Worm (Caenorhabditis elegans) whole organism, L1 larva: ENCODE data around the gene lin-3.

Experiments
- C04F5.9 ChIP-seq: sonication (generic microtip); optimal IDR thresholded peaks from 2 replicates; lab custom pipeline; 2016; ENCODE audit warnings: missing genetic modification characterization, missing compliant biosample characterization
- C16A3.4 ChIP-seq: fragments of 150-350 bp; optimal IDR thresholded peaks from 2 replicates; lab custom pipeline; 2014; ENCODE audit warnings: missing biosample characterization, missing genetic modification characterization
- F16B12.6 ChIP-seq: fragments of 150-350 bp; optimal IDR thresholded peaks from 2 replicates; lab custom pipeline; 2014; ENCODE audit warnings: missing biosample characterization, missing genetic modification characterization
- Y116A8C.19 ChIP-seq: sonication (generic microtip); optimal IDR thresholded peaks from 2 replicates; lab custom pipeline; 2016; ENCODE audit warnings: missing compliant biosample characterization, missing genetic modification characterization, borderline replicate concordance
- aha-1 ChIP-seq: fragments of 150-350 bp; optimal IDR thresholded peaks from 2 replicates; lab custom pipeline; 2014; ENCODE audit warnings: missing biosample characterization, missing genetic modification characterization
- alr-1 ChIP-seq: fragments of 200-800 bp; sonication (Bioruptor generic); optimal IDR thresholded peaks from 2 replicates; lab custom pipeline; 2018; ENCODE audit warnings: borderline replicate concordance, mild to moderate bottlenecking, missing genetic modification characterization, missing compliant biosample characterization
- aly-2 ChIP-seq: fragments of 150-350 bp; optimal IDR thresholded peaks from 2 replicates; lab custom pipeline; 2014; ENCODE audit warnings: missing biosample characterization, missing genetic modification characterization
- ama-1 ChIP-seq: fragments of 150-350 bp; optimal IDR thresholded peaks from 2 replicates; lab custom pipeline; 2014
- blmp-1 ChIP-seq: fragments of 150-350 bp; optimal IDR thresholded peaks from 2 replicates; lab custom pipeline; 2014; ENCODE audit warnings: missing biosample characterization, missing genetic modification characterization
- ceh-63 ChIP-seq: fragments of 200-800 bp; sonication (Bioruptor generic); optimal IDR thresholded peaks from 2 replicates; lab custom pipeline; 2018; ENCODE audit warnings: mild to moderate bottlenecking, missing genetic modification characterization, missing compliant biosample characterization
- ceh-8 ChIP-seq: fragments of 200-800 bp; sonication (Bioruptor generic); optimal IDR thresholded peaks from 2 replicates; lab custom pipeline; 2018; ENCODE audit warnings: mild to moderate bottlenecking, missing genetic modification characterization, moderate library complexity, missing compliant biosample characterization
- ceh-82 ChIP-seq, 3 experiments: fragments of 150-350 bp in 1 of 3; sonication (generic microtip) in 2 of 3; optimal IDR thresholded peaks; 2 replicates each; lab custom pipeline; 2014 to 2017; ENCODE audit warnings: missing biosample characterization in 3 of 3, missing genetic modification characterization in 3 of 3
- ces-1 ChIP-seq: fragments of 150-350 bp; optimal IDR thresholded peaks from 2 replicates; lab custom pipeline; 2014; ENCODE audit warnings: missing biosample characterization, missing genetic modification reagents, missing genetic modification characterization
- dpl-1 ChIP-seq, 3 experiments: fragments of 150-350 bp in 2 of 3; sonication (generic microtip) in 1 of 3; optimal IDR thresholded peaks; 2 replicates each; lab custom pipeline; 2014 to 2017; ENCODE audit warnings: missing biosample characterization in 3 of 3, missing genetic modification characterization in 3 of 3, missing genetic modification reagents in 3 of 3
- dsc-1 ChIP-seq: sonication (generic microtip); optimal IDR thresholded peaks from 2 replicates; lab custom pipeline; 2016; ENCODE audit warnings: mild to moderate bottlenecking, missing genetic modification characterization, missing compliant biosample characterization
- efl-1 ChIP-seq, 4 experiments: fragments of 150-350 bp; optimal IDR thresholded peaks in 3 of 4; peaks in 1 of 4; 1 replicate in 1 of 4; 2 replicates in 3 of 4; lab custom pipeline; 2014; ENCODE audit warnings: missing biosample characterization in 2 of 4, missing genetic modification characterization in 2 of 4, missing genetic modification reagents in 2 of 4
- egl-13 ChIP-seq: sonication (generic microtip); optimal IDR thresholded peaks from 2 replicates; lab custom pipeline; 2016; ENCODE audit warnings: missing genotype, missing genetic modification reagents, missing genetic modification characterization, missing compliant biosample characterization
- egl-27 ChIP-seq, 2 experiments: fragments of 150-350 bp in 1 of 2; sonication (generic microtip); optimal IDR thresholded peaks; 3 replicates each; lab custom pipeline; 2017 to 2018; ENCODE audit warnings: missing biosample characterization in 2 of 2, missing genetic modification characterization in 2 of 2, missing genetic modification reagents in 2 of 2
- elt-2 ChIP-seq: sonication (generic microtip); optimal IDR thresholded peaks from 2 replicates; lab custom pipeline; 2016; ENCODE audit warnings: missing genetic modification characterization, mild to moderate bottlenecking, inconsistent platforms, missing compliant biosample characterization, missing genetic modification reagents
- elt-3 ChIP-seq, 6 experiments: fragments of 150-350 bp in 1 of 6; sonication (generic microtip); optimal IDR thresholded peaks; 2 replicates each; lab custom pipeline; 2017 to 2018; ENCODE audit warnings: missing biosample characterization in 6 of 6, missing genetic modification characterization in 6 of 6, inconsistent platforms in 1 of 6
- fkh-10 ChIP-seq: sonication (generic microtip); optimal IDR thresholded peaks from 2 replicates; lab custom pipeline; 2017; ENCODE audit warnings: missing biosample characterization, missing genetic modification reagents, missing genetic modification characterization
- isw-1 ChIP-seq: fragments of 200-800 bp; sonication (Bioruptor generic); IDR thresholded peaks from 2 replicates; pipeline ENCODE4 v1.3.6; 2022; ENCODE audit warnings: missing genetic modification characterization, missing compliant biosample characterization
- jun-1 ChIP-seq: fragments of 150-350 bp; optimal IDR thresholded peaks from 2 replicates; lab custom pipeline; 2014; ENCODE audit warnings: missing biosample characterization, missing genetic modification reagents, missing genetic modification characterization
- lin-13 ChIP-seq: fragments of 150-350 bp; optimal IDR thresholded peaks from 2 replicates; lab custom pipeline; 2014; ENCODE audit warnings: missing biosample characterization, missing genetic modification reagents, missing genetic modification characterization
- lin-15B ChIP-seq: fragments of 150-350 bp; sonication (generic microtip); optimal IDR thresholded peaks from 3 replicates; lab custom pipeline; 2014; ENCODE audit warnings: missing biosample characterization, missing genetic modification characterization
- lin-35 ChIP-seq, 2 experiments: fragments of 150-350 bp; optimal IDR thresholded peaks; 2 replicates each; lab custom pipeline; 2014; ENCODE audit warnings: missing biosample characterization in 2 of 2, missing genetic modification characterization in 2 of 2, missing genetic modification reagents in 2 of 2
- lin-39 ChIP-seq: fragments of 150-350 bp; optimal IDR thresholded peaks from 2 replicates; lab custom pipeline; 2014; ENCODE audit warnings: missing biosample characterization, missing genetic modification reagents, missing genetic modification characterization
- lsy-2 ChIP-seq, 2 experiments: fragments of 150-350 bp; optimal IDR thresholded peaks; 2 replicates each; lab custom pipeline; 2014; ENCODE audit warnings: missing biosample characterization in 2 of 2, missing genetic modification characterization in 2 of 2
- mab-9 ChIP-seq: fragments of 200-800 bp; sonication (Bioruptor generic); IDR thresholded peaks from 2 replicates; pipeline ENCODE4 v1.3.6; 2022; ENCODE audit warnings: missing genetic modification reagents, missing genetic modification characterization, missing compliant biosample characterization
- mdl-1 ChIP-seq, 2 experiments: fragments of 150-350 bp; optimal IDR thresholded peaks; 2 replicates each; lab custom pipeline; 2014 to 2017; ENCODE audit warnings: missing biosample characterization in 2 of 2, missing genetic modification characterization in 2 of 2, inconsistent platforms in 1 of 2
- nhr-12 ChIP-seq: sonication (generic microtip); optimal IDR thresholded peaks from 2 replicates; lab custom pipeline; 2017; ENCODE audit warnings: missing biosample characterization, missing genetic modification characterization
- nhr-19 ChIP-seq: fragments of 200-800 bp; sonication (Bioruptor generic); conservative IDR thresholded peaks from 2 replicates; pipeline ENCODE4 v1.3.6; 2022; ENCODE audit warnings: missing genetic modification characterization, missing compliant biosample characterization
- nhr-20 ChIP-seq: sonication (generic microtip); optimal IDR thresholded peaks from 2 replicates; lab custom pipeline; 2016; ENCODE audit warnings: mild to moderate bottlenecking, missing genetic modification characterization, missing compliant biosample characterization
- nhr-237 ChIP-seq: fragments of 150-350 bp; optimal IDR thresholded peaks from 2 replicates; lab custom pipeline; 2014; ENCODE audit warnings: missing biosample characterization, missing genetic modification characterization
- nhr-28 ChIP-seq: fragments of 150-350 bp; optimal IDR thresholded peaks from 2 replicates; lab custom pipeline; 2014; ENCODE audit warnings: missing biosample characterization, missing genetic modification characterization
- nhr-71 ChIP-seq: sonication (generic microtip); optimal IDR thresholded peaks from 2 replicates; lab custom pipeline; 2016; ENCODE audit warnings: mild to moderate bottlenecking, missing genetic modification characterization, moderate library complexity, missing compliant biosample characterization
- nhr-76 ChIP-seq: sonication (generic microtip); optimal IDR thresholded peaks from 2 replicates; lab custom pipeline; 2017; ENCODE audit warnings: missing biosample characterization, missing genetic modification characterization
- nhr-77 ChIP-seq: fragments of 150-350 bp; optimal IDR thresholded peaks from 2 replicates; lab custom pipeline; 2014; ENCODE audit warnings: missing biosample characterization, missing genetic modification characterization
- nhr-84 ChIP-seq: sonication (generic microtip); optimal IDR thresholded peaks from 2 replicates; lab custom pipeline; 2017; ENCODE audit warnings: missing biosample characterization, missing genetic modification characterization
- nhr-85 ChIP-seq: sonication (generic microtip); peaks from one replicate; lab custom pipeline; 2016; ENCODE audit warnings: missing genetic modification characterization, inconsistent platforms, missing compliant biosample characterization
- nhr-90 ChIP-seq: sonication (generic microtip); optimal IDR thresholded peaks from 2 replicates; lab custom pipeline; 2016; ENCODE audit warnings: mild to moderate bottlenecking, missing genetic modification characterization, missing compliant biosample characterization; ENCODE audit not compliant: poor library complexity
- pax-3 ChIP-seq: fragments of 200-800 bp; sonication (Bioruptor generic); optimal IDR thresholded peaks from 2 replicates; lab custom pipeline; 2018; ENCODE audit warnings: mild to moderate bottlenecking, missing genetic modification characterization, moderate library complexity, missing compliant biosample characterization
- pqm-1 ChIP-seq: sonication (generic microtip); optimal IDR thresholded peaks from 3 replicates; lab custom pipeline; 2017; ENCODE audit warnings: missing biosample characterization, missing genetic modification characterization
- rnt-1 ChIP-seq: sonication (generic microtip); optimal IDR thresholded peaks from 2 replicates; lab custom pipeline; 2016; ENCODE audit warnings: mild to moderate bottlenecking, missing genetic modification characterization, moderate library complexity, missing compliant biosample characterization
- snu-23 ChIP-seq: sonication (generic microtip); optimal IDR thresholded peaks from 2 replicates; lab custom pipeline; 2016; ENCODE audit warnings: missing genetic modification characterization, missing compliant biosample characterization
- sox-4 ChIP-seq: sonication (generic microtip); optimal IDR thresholded peaks from 2 replicates; lab custom pipeline; 2016; ENCODE audit warnings: missing genetic modification characterization, missing compliant biosample characterization
- sptf-1 ChIP-seq: fragments of 150-350 bp; optimal IDR thresholded peaks from 2 replicates; lab custom pipeline; 2014; ENCODE audit warnings: missing biosample characterization, missing genetic modification characterization
- sup-37 ChIP-seq: fragments of 200-800 bp; sonication (Bioruptor generic); optimal IDR thresholded peaks from 2 replicates; lab custom pipeline; 2018; ENCODE audit warnings: mild to moderate bottlenecking, missing genetic modification characterization, missing compliant biosample characterization
- tbx-2 ChIP-seq: sonication (generic microtip); optimal IDR thresholded peaks from 2 replicates; lab custom pipeline; 2016; ENCODE audit warnings: missing genetic modification characterization, missing compliant biosample characterization
- tlp-1 ChIP-seq: fragments of 150-350 bp; optimal IDR thresholded peaks from 2 replicates; lab custom pipeline; 2014; ENCODE audit warnings: missing biosample characterization, missing genetic modification characterization
- unc-30 ChIP-seq: sonication (generic microtip); optimal IDR thresholded peaks from 2 replicates; lab custom pipeline; 2017; ENCODE audit warnings: missing biosample characterization, missing genetic modification characterization
- zip-4 ChIP-seq: fragments of 200-800 bp; sonication (Bioruptor generic); optimal IDR thresholded peaks from 2 replicates; lab custom pipeline; 2018; ENCODE audit warnings: mild to moderate bottlenecking, missing genetic modification characterization, moderate library complexity, missing compliant biosample characterization
- ztf-11 ChIP-seq, 2 experiments: sonication (generic microtip); optimal IDR thresholded peaks; 2 replicates each; lab custom pipeline; 2016 to 2017; ENCODE audit warnings: missing genetic modification characterization in 2 of 2, missing biosample characterization in 1 of 2, missing compliant biosample characterization in 1 of 2

lin-3 gene

ce11 chrIV:11092502-11093080 is 38.5 kb downstream of the lin-3 start, which contains the start of gene bcc-1:
TSS of gene bcc-1 (minus strand) at chrIV:11092552.
- TF ChIP-seq dpl-1 (GFP tag; optimal IDR thresholded peaks at IDR 0.05; lab: Kevin White, UChicago) (no peak), snu-23 (GFP tag; lab: Kevin White, UChicago) (peak; percentile 32), pqm-1 (tag; lab: Kevin White, UChicago) (no peak), tbx-2 (tag; lab: Kevin White, UChicago) (no peak), lin-35 (GFP tag; optimal IDR thresholded peaks at IDR 0.05; lab: Kevin White, UChicago) (peak in 1 of 2 experiments; percentile 34), sup-37 (no peak), Y116A8C.19 (no peak), lin-15B (tag; lab: Kevin White, UChicago) (no peak), alr-1 (tag; lab: Kevin White, UChicago) (no peak), fkh-10 (GFP tag; lab: Kevin White, UChicago) (no peak), tlp-1 (tag; lab: Kevin White, UChicago) (no peak), aha-1 (tag; lab: Kevin White, UChicago) (no peak), dsc-1 (no peak), F16B12.6 (tag; lab: Kevin White, UChicago) (no peak), nhr-12 (tag; lab: Kevin White, UChicago) (no peak), C04F5.9 (tag; lab: Kevin White, UChicago) (no peak), efl-1 (optimal IDR thresholded peaks at IDR 0.05; lab: Kevin White, UChicago) (no peak), efl-1 (GFP tag; optimal IDR thresholded peaks at IDR 0.05 in 1 of 2; lab: Kevin White, UChicago) (no peak), nhr-76 (no peak), ceh-82 (tag; optimal IDR thresholded peaks at IDR 0.05; lab: Kevin White, UChicago) (no peak), lsy-2 (tag; optimal IDR thresholded peaks at IDR 0.05; lab: Kevin White, UChicago) (peak in 1 of 2 experiments; percentile 37), egl-13 (tag; lab: Kevin White, UChicago) (no peak), lin-13 (GFP tag; lab: Kevin White, UChicago) (no peak), sox-4 (tag; lab: Kevin White, UChicago) (no peak), elt-2 (tag; lab: Kevin White, UChicago) (no peak), sptf-1 (no peak), nhr-85 (tag; lab: Kevin White, UChicago) (no peak), aly-2 (tag; lab: Kevin White, UChicago) (no peak), nhr-84 (tag; lab: Kevin White, UChicago) (no peak), ces-1 (GFP tag; lab: Kevin White, UChicago) (no peak), nhr-20 (tag; lab: Kevin White, UChicago) (peak; percentile 51), pax-3 (tag; lab: Kevin White, UChicago) (no peak), jun-1 (tag; lab: Kevin White, UChicago) (no peak), ztf-11 (tag; optimal IDR thresholded peaks at IDR 0.05; lab: Kevin White, UChicago) (no peak), nhr-237 (tag; lab: Kevin White, UChicago) (no peak), nhr-28 (no peak), elt-3 (tag; optimal IDR thresholded peaks at IDR 0.05; lab: Kevin White, UChicago) (peak in 5 of 6 experiments; percentile 31 to 95 (median 81)), C16A3.4 (tag; lab: Kevin White, UChicago) (no peak), zip-4 (GFP tag; lab: Kevin White, UChicago) (no peak), egl-27 (tag; optimal IDR thresholded peaks at IDR 0.05; lab: Kevin White, UChicago) (no peak), isw-1 (no peak), nhr-19 (GFP tag; lab: Robert Waterston, UW) (no peak), nhr-71 (tag; lab: Kevin White, UChicago) (peak; percentile 31), ama-1 (no peak), nhr-77 (no peak), mdl-1 (tag; optimal IDR thresholded peaks at IDR 0.05; lab: Kevin White, UChicago) (no peak), blmp-1 (tag; lab: Kevin White, UChicago) (peak; percentile 54), unc-30 (no peak), ceh-63 (GFP tag; lab: Kevin White, UChicago) (no peak), mab-9 (GFP tag; lab: Robert Waterston, UW) (no peak), ceh-8 (GFP tag; lab: Kevin White, UChicago) (no peak), nhr-90 (peak; percentile 12), lin-39 (tag; lab: Kevin White, UChicago) (no peak), rnt-1 (tag; lab: Kevin White, UChicago) (no peak)
